Worm (Caenorhabditis elegans) whole organism, L2 larva: ENCODE measurements around the gene phlp-2.

ENCODE experiments used
- alr-1 ChIP-seq: fragments of 150-350 bp; optimal IDR thresholded peaks from 2 replicates; lab custom pipeline; 2014; ENCODE audit warnings: missing biosample characterization, missing genetic modification characterization
- ama-1 ChIP-seq: fragments of 150-350 bp; optimal IDR thresholded peaks from 2 replicates; lab custom pipeline; 2018; ENCODE audit warnings: inconsistent platforms
- blmp-1 ChIP-seq: sonication (generic microtip); optimal IDR thresholded peaks from 2 replicates; lab custom pipeline; 2017; ENCODE audit warnings: missing genetic modification characterization, mild to moderate bottlenecking, missing compliant biosample characterization, antibody characterized with exemption, moderate library complexity; ENCODE audit not compliant: insufficient read depth
- elt-3 ChIP-seq: sonication (generic microtip); optimal IDR thresholded peaks from 2 replicates; lab custom pipeline; 2017; ENCODE audit warnings: missing biosample characterization, missing genetic modification characterization
- fos-1 ChIP-seq: fragments of 150-350 bp; optimal IDR thresholded peaks from 2 replicates; lab custom pipeline; 2014; ENCODE audit warnings: missing biosample characterization, missing genetic modification characterization
- nhr-12 ChIP-seq: fragments of 150-350 bp; optimal IDR thresholded peaks from 2 replicates; lab custom pipeline; 2014; ENCODE audit warnings: missing biosample characterization, missing genetic modification characterization
- unc-39 ChIP-seq: fragments of 150-350 bp; optimal IDR thresholded peaks from 2 replicates; lab custom pipeline; 2014; ENCODE audit warnings: missing biosample characterization, missing genetic modification characterization
- unc-62 ChIP-seq: fragments of 150-350 bp; optimal IDR thresholded peaks from 2 replicates; lab custom pipeline; 2014; ENCODE audit warnings: missing biosample characterization, missing genetic modification reagents, missing genetic modification characterization

DNA sequence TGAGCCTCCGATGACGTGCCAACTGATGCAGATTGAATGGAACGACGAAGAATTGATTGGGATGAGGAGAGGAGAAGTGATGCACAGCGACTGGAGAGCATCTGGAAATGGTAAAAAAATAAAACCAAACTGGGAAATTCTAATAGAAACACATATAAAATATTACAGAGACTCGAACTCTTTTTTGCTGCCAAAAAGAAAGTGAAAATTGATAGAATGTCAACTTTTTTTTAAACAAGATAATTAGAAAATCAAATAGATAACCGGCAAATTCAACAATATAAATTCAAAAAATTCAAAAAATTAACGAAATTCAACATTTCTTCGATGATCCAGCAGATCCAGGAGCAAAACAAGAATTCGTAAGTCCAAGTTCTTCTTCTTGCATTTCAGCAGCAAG is 34.2 kb downstream of the phlp-2 start, which contains the start of gene mrpl-21:
- TF ChIP-seq blmp-1 (no peak), elt-3 (no peak), nhr-12 (tag; lab: Kevin White, UChicago) (no peak), unc-39 (tag; lab: Kevin White, UChicago) (no peak), unc-62 (GFP tag; lab: Kevin White, UChicago) (no peak), fos-1 (tag; lab: Kevin White, UChicago) (no peak), alr-1 (no peak), ama-1 (lab: Kevin White, UChicago) (no peak)
